Worm (Caenorhabditis elegans) whole organism, midembryonic: ENCODE data around the gene acs-11.

ENCODE experiments used
- T22C8.4 ChIP-seq: fragments of 200-800 bp; sonication (Bioruptor generic); IDR thresholded peaks from 2 replicates; pipeline ENCODE4 v1.3.6; 2022; ENCODE audit warnings: missing genetic modification characterization, missing compliant biosample characterization
- flt-1 ChIP-seq: fragments of 200-800 bp; sonication (Bioruptor generic); IDR thresholded peaks from 2 replicates; pipeline ENCODE4 v1.3.6; 2022; ENCODE audit warnings: missing genetic modification characterization, missing compliant biosample characterization
- klf-2 ChIP-seq: fragments of 200-800 bp; sonication (Bioruptor generic); conservative IDR thresholded peaks from 2 replicates; pipeline ENCODE4 v1.3.6; 2022; ENCODE audit warnings: missing genetic modification reagents, missing genetic modification characterization, missing compliant biosample characterization
- med-1 ChIP-seq: sonication (generic microtip); optimal IDR thresholded peaks from 2 replicates; lab custom pipeline; 2017; ENCODE audit warnings: missing genetic modification characterization, mild to moderate bottlenecking, missing compliant biosample characterization, antibody characterized with exemption, missing genetic modification reagents; ENCODE audit not compliant: insufficient read depth
- tab-1 ChIP-seq: fragments of 200-800 bp; sonication (Bioruptor generic); IDR thresholded peaks from 2 replicates; pipeline ENCODE4 v1.3.6; 2022; ENCODE audit warnings: missing genetic modification characterization, missing compliant biosample characterization
- ztf-23 ChIP-seq: fragments of 200-800 bp; sonication (Bioruptor generic); IDR thresholded peaks from 2 replicates; pipeline ENCODE4 v1.3.6; 2022; ENCODE audit warnings: missing genetic modification reagents, missing genetic modification characterization, missing compliant biosample characterization

ce11 chrII:4771282-4771681 is 29.3 kb downstream of the acs-11 start, which contains the start of gene F26G1.5:
- TF ChIP-seq flt-1 (GFP tag; lab: Robert Waterston, UW) (no peak), med-1 (GFP tag; lab: Kevin White, UChicago) (no peak), klf-2 (GFP tag; lab: Robert Waterston, UW) (no peak), tab-1 (no peak), ztf-23 (no peak), T22C8.4 (no peak)
